Fruit fly (Drosophila melanogaster) Kc167 (cell line): ENCODE results near the gene noc.

Source experiments
- Myc ChIP-seq: fragments of >200 bp; optimal IDR thresholded peaks from 2 replicates; lab custom pipeline; 2017; ENCODE audit warnings: missing external identifiers
- h ChIP-seq: fragments of >200 bp; optimal IDR thresholded peaks from 3 replicates; lab custom pipeline; 2018; ENCODE audit warnings: missing external identifiers
- insv ChIP-seq: fragments of >200 bp; optimal IDR thresholded peaks from 3 replicates; lab custom pipeline; 2018; ENCODE audit warnings: missing external identifiers
- psq ChIP-seq: fragments of >200 bp; optimal IDR thresholded peaks from 2 replicates; lab custom pipeline; 2017; ENCODE audit warnings: missing external identifiers
- ttk ChIP-seq: sonication (Bioruptor generic); optimal IDR thresholded peaks from 2 replicates; lab custom pipeline; 2017; ENCODE audit warnings: missing external identifiers

dm6 chr2L:14516360-14516759 is 25.7 kb downstream of the noc start:
- no peak for TF ChIP-seq psq (lab: Kevin White, UChicago)
- no peak for TF ChIP-seq insv (lab: Kevin White, UChicago)
- TF ChIP-seq h (lab: Kevin White, UChicago): no peak
- TF ChIP-seq Myc (lab: Kevin White, UChicago): no peak
- no peak for TF ChIP-seq ttk (lab: Kevin White, UChicago)
